Fruit fly (Drosophila melanogaster): ENCODE results near the gene bdl.
A peak's percentile ranks its signal among the peaks of the same experiment; 100 is the strongest.

The bdl gene

DNA sequence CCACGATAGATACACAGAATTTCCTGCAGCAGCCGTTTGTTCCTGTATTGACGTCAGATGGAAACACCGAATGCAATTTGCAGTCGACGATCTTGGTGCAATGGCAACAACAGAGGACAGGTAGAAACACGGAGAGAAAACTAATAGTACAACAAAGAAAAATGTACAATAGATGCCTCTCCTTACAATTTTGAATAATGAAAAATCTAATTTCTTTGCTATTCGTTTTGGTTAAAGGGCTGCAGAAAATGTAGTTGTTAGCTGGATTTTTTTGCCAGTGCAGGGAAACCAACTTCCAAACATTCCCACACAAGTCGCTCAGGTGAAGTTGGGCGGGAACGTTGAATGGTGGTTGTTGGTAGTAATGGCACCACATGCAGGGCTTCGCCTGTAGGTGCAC is 37.3 kb upstream of the bdl start (continued):
- 0 out of 2 replicates have a peak, but pooled peaks have one; percentile 23 for TF ChIP-seq CG4360 (GFP tag; IDR thresholded peaks at IDR 0.05)
- TF ChIP-seq inv (GFP tag; IDR thresholded peaks at IDR 0.05; ENCODE audit: partially characterized antibody) = no peak
- no peak for TF ChIP-seq az2 (GFP tag; optimal IDR thresholded peaks at IDR 0.05)
- TF ChIP-seq CG2116 (GFP tag; optimal IDR thresholded peaks at IDR 0.05) = no peak
- TF ChIP-seq Atf-2 (GFP tag; optimal IDR thresholded peaks at IDR 0.05) = no peak
- no peak for TF ChIP-seq CG11560 (tag; IDR thresholded peaks at IDR 0.05)
- 0 out of 2 replicates have a peak, but pooled peaks have one; percentile 21 for TF ChIP-seq CG31441 (GFP tag; IDR thresholded peaks at IDR 0.05)
- TF ChIP-seq hth (optimal IDR thresholded peaks at IDR 0.05) = no peak
- peak; percentile 6 for TF ChIP-seq CG12391 (tag; optimal IDR thresholded peaks at IDR 0.05)
- TF ChIP-seq CG14050 (GFP tag; IDR thresholded peaks at IDR 0.05) = no peak
- TF ChIP-seq Fer1 (GFP tag; optimal IDR thresholded peaks at IDR 0.05) = no peak
- TF ChIP-seq da (GFP tag; optimal IDR thresholded peaks at IDR 0.05) = no peak
- TF ChIP-seq CG7745 (tag; optimal IDR thresholded peaks at IDR 0.05) = no peak
- no peak for TF ChIP-seq CG7357 (GFP tag; IDR thresholded peaks at IDR 0.05)
- TF ChIP-seq CG10565 (GFP tag; optimal IDR thresholded peaks at IDR 0.05) = no peak
- TF ChIP-seq dmrt11E (tag; optimal IDR thresholded peaks at IDR 0.05) = peak; percentile 50
- no peak for TF ChIP-seq Usf (GFP tag; optimal IDR thresholded peaks at IDR 0.05)
- TF ChIP-seq chif (GFP tag; optimal IDR thresholded peaks at IDR 0.05) = peak in 1 of 2 experiments; percentile 30
- no peak for TF ChIP-seq CG32767 (GFP tag; IDR thresholded peaks at IDR 0.05)
- no peak for TF ChIP-seq CG16813 (GFP tag; IDR thresholded peaks at IDR 0.05; ENCODE audit: partially characterized antibody)
- no peak for TF ChIP-seq CG17385 (GFP tag; optimal IDR thresholded peaks at IDR 0.05)
- no peak for TF ChIP-seq lmd (GFP tag; IDR thresholded peaks at IDR 0.05)
- TF ChIP-seq Hsf (GFP tag; optimal IDR thresholded peaks at IDR 0.05) = no peak
- TF ChIP-seq CG12071 (GFP tag; optimal IDR thresholded peaks at IDR 0.05) = no peak
- TF ChIP-seq ttk (GFP tag; IDR thresholded peaks at IDR 0.05) = no peak
- TF ChIP-seq oc (tag; optimal IDR thresholded peaks at IDR 0.05) = no peak
- TF ChIP-seq Bgb (GFP tag; IDR thresholded peaks at IDR 0.05; ENCODE audit: partially characterized antibody) = no peak
- TF ChIP-seq Neu2 (GFP tag; optimal IDR thresholded peaks at IDR 0.05; ENCODE audit: borderline replicate concordance) = peak; percentile 24
- TF ChIP-seq crc (GFP tag; optimal IDR thresholded peaks at IDR 0.05) = no peak
- TF ChIP-seq fd102C (GFP tag; optimal IDR thresholded peaks at IDR 0.05) = peak; percentile 2
- no peak for TF ChIP-seq CG9876 (GFP tag; optimal IDR thresholded peaks at IDR 0.05)
- TF ChIP-seq CG4617 (GFP tag; optimal IDR thresholded peaks at IDR 0.05; ENCODE audit: borderline replicate concordance) = no peak

DNA sequence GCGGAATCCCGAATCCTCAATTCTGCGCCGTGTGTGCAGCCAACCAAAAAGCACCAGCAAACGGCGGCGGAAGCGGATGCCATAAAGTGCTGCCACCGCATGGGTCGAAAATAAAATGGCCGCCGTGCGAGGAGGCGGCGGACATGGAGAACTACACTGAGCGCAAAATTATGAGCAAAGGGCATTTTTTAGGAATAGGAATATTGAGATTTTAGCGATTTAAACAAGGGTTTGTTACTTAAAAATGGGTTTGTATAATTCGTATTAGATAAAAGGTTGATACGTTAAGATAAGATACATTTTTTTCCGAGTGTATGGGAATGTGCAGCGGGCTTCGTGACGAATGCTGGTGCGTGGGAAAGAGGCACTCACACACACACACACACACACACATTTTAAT is 31.8 kb upstream of the bdl start:
- peak; percentile 31 for TF ChIP-seq bab2 (GFP tag; optimal IDR thresholded peaks at IDR 0.05)
- no peak for TF ChIP-seq sug (tag; optimal IDR thresholded peaks at IDR 0.05)
- TF ChIP-seq Lim3 (GFP tag; IDR thresholded peaks at IDR 0.05) = no peak
- TF ChIP-seq Lhr (GFP tag; optimal IDR thresholded peaks at IDR 0.05) = no peak
- TF ChIP-seq HmgD (GFP tag; optimal IDR thresholded peaks at IDR 0.05) = no peak
- peak; percentile 38; the same call in 1 of the 2 replicates for TF ChIP-seq vvl (GFP tag; IDR thresholded peaks at IDR 0.05)
- no peak for TF ChIP-seq onecut (GFP tag; IDR thresholded peaks at IDR 0.05)
- TF ChIP-seq Sry-δ (GFP tag; optimal IDR thresholded peaks at IDR 0.05) = no peak
- TF ChIP-seq Aef1 (GFP tag; IDR thresholded peaks at IDR 0.05) = 0 out of 3 replicates have a peak, but pooled peaks have one; percentile 14
- no peak for TF ChIP-seq ase (GFP tag; IDR thresholded peaks at IDR 0.05)
- TF ChIP-seq so (GFP tag; IDR thresholded peaks at IDR 0.05) = no peak
- peak; percentile 23 for TF ChIP-seq CG8388 (GFP tag; optimal IDR thresholded peaks at IDR 0.05)
- peak; percentile 43 for TF ChIP-seq dmrt99B (tag; optimal IDR thresholded peaks at IDR 0.05)
- TF ChIP-seq Hr78 (GFP tag; optimal IDR thresholded peaks at IDR 0.05) = no peak
- TF ChIP-seq CG17802 (tag; optimal IDR thresholded peaks at IDR 0.05) = no peak
- no peak for TF ChIP-seq CG7372 (GFP tag; IDR thresholded peaks at IDR 0.05)
- peak; percentile 10 for TF ChIP-seq lilli (GFP tag; optimal IDR thresholded peaks at IDR 0.05)
- 0 out of 3 replicates have a peak, but pooled peaks have one; percentile 17 for TF ChIP-seq ken (GFP tag; IDR thresholded peaks at IDR 0.05)
- TF ChIP-seq nmo (GFP tag; optimal IDR thresholded peaks at IDR 0.05) = peak; percentile 41
- TF ChIP-seq Kr (GFP tag; optimal IDR thresholded peaks at IDR 0.05) = no peak
- TF ChIP-seq org-1 (GFP tag; optimal IDR thresholded peaks at IDR 0.05) = peak; percentile 14

Data from whole organism, embryonic.